Worm (Caenorhabditis elegans) whole organism, dauer: Measurements from ENCODE around the gene srh-184.

Experiments used
- unc-62 ChIP-seq: sonication (generic microtip); optimal IDR thresholded peaks from 2 replicates; lab custom pipeline; 2017; ENCODE audit warnings: missing biosample characterization, missing genetic modification reagents, missing genetic modification characterization

srh-184 gene

DNA sequence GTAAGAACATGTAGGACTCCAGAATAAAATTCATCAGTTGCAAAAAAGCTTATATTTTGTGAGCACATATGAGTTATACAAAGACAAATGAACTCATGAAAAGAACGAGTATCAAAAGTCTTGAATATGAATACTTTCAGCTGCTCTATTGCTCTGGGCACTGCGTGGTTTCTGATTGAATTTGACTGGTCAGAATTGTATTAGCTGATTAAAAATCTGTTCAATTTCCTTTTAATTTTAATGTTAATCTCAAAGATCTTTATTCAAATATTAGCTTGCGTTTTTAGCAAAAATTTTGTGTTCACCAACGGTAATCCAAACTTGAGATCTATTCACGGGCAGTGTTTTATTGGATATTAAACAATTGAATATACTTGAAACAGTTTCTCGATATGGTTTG is at the start of gene srh-184:
Gene srh-184, minus strand, starts transcription at position 101 of the 400 bp plus-strand sequence.
- TF ChIP-seq unc-62 (GFP tag; lab: Kevin White, UChicago), result no peak

DNA sequence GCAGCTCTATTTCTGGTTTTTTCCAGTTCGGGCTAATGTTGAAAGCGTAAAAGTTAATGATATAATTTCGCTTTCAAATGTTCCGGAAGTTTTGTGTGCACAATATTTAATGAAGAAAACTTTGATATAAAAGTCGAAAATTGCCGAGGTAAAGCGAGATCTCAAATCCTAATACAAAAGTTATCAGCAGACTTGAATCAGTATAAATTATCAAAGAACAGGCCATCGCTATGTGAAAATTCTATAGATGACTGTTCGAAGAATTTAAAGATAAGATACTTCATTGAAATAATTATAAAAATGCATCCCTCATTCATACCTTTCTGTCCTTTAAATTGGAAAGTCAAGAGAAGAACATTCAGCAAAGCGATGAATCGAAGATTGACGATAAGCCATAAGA is 48.9 kb upstream of the srh-184 start, which contains the start of gene C29A12.6:
Gene C29A12.6, plus strand, starts transcription at position 301 of the 400 bp plus-strand sequence.
- TF ChIP-seq unc-62 (GFP tag; lab: Kevin White, UChicago), result no peak

DNA sequence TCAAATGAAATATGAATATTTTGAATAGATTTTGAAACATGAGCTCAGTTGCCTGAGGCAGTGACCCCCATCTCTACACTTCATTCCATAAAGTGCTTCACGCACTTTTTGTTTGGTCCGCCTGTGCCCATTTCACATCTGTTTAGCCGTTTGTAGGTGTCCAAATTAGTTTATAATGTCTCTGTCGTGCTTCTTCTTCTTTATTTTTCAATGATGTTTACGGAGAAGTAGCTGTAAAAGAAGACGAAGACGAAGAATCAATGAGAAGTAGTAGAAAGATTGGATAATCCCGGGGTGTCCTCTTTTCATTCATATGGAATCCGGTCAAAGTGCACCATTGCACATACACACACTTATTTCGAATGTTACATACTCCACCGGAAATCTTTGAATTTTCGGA is 41.4 kb upstream of the srh-184 start:
- TF ChIP-seq unc-62 (GFP tag; lab: Kevin White, UChicago), result no peak

DNA sequence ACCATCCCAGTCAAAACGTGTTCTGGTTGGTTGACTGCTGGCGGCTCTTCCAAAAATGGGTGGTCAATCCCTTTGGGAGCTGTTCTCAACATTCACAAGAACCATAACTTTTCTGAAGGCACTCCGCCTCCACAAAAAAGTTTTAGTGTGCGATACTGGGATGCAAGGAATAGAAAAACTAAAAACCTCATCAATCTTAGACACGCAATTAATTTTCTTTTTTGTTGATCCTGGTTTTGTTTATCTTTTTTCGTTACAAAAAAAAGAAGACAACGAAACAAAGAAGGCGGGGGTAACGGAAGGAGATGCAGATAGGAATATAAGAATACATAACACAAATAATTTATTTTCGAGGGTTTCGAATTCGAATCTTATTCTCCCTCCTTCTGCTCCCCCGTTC is 40.2 kb upstream of the srh-184 start:
- no peak for TF ChIP-seq unc-62 (GFP tag; lab: Kevin White, UChicago)

DNA sequence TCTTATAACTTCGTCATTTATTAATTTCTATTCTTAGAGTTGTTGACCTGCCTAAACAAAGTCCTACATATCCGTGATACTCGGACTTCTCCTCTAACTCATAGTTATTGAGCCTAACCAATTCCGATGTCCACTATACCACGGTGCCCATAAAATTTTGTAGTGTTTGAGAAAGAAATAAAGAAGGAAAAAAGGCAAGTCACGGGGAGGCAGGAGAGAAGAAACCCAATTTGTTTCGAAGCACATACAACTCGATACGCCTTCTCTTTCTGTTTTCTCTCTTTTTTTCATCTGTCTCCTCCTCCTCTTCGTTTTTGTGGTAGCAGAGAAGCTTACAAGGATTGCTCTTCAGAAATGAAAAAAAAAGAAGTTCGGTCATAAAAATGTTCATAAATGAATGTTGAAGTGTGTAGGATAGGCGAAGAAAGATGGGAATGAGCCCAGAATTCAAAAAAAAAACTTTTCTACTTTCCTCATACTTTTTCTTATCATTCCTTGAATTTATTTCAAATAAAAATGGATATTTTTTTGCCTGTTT is 36.8 kb upstream of the srh-184 start:
- TF ChIP-seq unc-62 (GFP tag; lab: Kevin White, UChicago), result no peak

DNA sequence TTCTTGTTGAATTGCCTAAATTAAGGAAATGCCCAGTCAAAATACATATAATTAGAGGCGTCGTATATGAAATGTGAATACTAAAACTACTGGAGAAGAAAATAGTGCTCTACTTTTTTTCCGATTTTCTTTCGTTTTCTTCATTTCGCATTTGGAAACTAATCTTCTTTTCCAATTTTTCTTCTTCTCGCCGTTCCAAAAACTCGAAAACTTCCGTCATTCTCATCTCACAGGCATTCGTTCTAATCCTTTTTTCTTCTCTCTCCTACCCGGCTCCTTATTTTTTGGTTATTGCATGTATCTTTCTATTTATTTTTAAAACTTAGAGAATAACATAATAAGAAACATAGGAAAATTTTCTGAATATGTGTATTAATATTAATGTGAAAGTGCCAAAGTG is 34.9 kb upstream of the srh-184 start:
- TF ChIP-seq unc-62 (GFP tag; lab: Kevin White, UChicago), result no peak

DNA sequence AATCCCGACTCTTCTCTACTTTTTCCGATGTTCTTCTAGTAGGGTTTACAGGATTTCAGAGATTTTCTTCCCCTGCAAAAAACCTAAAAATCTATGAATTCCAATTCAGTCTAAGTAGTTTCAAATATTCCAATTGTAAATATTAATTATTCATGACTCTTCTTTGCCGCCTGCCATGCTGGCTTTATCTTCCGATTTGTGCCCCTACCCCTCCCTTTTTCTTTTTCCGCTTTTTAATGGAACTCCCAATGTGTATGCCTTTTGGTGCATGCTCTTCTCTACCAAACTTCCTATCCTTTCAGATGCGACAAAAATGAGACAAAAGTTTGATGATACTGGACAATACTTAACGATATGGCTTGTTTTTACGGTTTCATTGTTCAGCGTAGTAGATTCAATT is 26.7 kb upstream of the srh-184 start, which contains the start of gene nrx-1:
Gene nrx-1, plus strand, starts transcription at position 301 of the 400 bp plus-strand sequence.
- TF ChIP-seq unc-62 (GFP tag; lab: Kevin White, UChicago), result no peak

DNA sequence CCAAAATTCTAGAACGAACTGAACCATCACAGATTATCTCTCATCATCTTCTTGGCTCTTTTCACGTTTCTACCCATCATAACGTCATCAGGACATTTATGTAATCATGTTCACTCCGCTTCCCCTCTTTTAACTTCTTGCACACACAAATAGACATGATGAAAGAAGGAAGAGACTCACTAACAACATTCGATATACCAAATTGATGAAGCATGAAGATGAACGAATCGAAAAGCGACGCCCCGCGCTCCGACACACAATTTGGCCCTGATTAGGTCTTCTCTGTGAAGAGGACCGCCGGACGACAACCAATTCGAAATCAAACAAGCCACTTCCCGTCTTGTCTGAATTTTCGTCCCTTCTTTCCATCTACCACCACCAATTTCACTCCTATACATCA is 20.5 kb upstream of the srh-184 start:
- TF ChIP-seq unc-62 (GFP tag; lab: Kevin White, UChicago), result no peak

DNA sequence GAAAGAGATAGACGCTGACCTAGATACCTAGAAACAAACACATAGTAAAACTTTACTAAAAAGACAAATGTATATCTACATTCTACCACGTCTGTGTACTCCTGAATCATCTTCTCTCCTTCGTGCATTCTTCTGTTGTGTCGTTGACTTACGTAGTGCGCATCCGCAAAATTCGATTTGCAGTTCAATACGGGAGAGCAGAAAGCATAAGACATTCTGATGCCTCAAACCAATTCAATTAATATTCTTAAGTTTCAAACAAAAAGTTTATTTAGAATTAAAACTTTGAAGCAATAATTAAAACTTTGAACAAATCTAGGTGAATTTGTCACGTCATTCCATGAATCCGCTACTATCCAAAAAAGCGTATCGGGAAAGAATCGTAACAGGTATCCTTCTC is 18.8 kb upstream of the srh-184 start:
- no peak for TF ChIP-seq unc-62 (GFP tag; lab: Kevin White, UChicago)

DNA sequence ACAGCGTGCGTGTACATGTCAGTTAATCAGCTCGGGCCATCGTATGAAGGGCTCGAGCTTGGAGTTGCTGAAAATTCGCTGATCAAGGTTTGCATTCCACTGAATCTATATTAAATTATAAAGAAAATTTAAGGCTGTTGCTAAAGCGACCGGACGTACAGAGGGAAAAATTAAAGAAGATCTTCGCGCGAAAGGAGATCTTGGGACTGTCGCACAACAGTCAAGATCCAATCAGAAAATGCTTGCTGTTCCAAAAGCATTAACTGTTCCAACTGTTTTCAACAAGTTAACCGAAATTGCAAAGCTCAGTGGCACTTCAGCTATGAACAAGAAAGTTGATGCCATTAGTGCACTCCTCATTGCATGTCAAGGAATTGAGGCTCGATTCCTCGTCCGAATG is 16.3 kb upstream of the srh-184 start:
- no peak for TF ChIP-seq unc-62 (GFP tag; lab: Kevin White, UChicago)

DNA sequence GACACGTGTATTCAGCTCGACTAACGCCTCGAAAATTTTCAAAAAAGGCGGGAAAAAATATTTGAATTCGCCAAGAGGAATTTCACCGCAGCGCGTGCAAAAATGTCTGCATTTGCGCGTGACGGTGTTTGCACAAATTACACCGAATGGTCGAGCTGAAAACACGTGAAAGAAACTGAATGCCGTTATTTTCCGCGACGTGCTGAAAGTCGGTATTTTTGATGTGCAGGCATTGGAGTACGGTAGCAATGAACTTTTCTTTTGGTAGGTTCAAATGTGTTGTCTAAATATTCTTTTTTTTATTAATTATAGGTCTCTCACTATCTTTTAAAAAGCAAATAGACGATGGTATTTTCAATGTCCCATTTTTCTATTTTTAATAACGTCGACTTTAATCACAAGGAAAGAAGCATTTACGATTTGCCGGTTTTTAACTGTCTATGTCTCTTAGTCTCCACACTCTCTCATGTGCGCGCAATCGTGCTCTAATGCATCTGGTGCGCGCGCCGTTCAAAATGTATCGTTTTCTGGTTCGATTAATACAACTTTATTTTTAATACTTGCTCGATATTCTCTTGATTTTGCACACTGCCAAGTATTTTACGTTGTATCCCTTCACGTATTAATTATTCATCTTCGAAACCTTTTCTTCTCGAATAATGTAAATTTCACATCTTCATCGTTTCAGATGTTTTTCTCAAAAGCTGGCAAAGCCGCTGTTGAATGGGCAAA is 15.6 kb upstream of the srh-184 start, which contains the start of the genes C29A12.1 and lig-1:
Gene C29A12.1, minus strand, starts transcription at position 63 of the 732 bp plus-strand sequence.
Gene lig-1, plus strand, starts transcription at position 682 of the 732 bp plus-strand sequence.
- no peak for TF ChIP-seq unc-62 (GFP tag; lab: Kevin White, UChicago)

DNA sequence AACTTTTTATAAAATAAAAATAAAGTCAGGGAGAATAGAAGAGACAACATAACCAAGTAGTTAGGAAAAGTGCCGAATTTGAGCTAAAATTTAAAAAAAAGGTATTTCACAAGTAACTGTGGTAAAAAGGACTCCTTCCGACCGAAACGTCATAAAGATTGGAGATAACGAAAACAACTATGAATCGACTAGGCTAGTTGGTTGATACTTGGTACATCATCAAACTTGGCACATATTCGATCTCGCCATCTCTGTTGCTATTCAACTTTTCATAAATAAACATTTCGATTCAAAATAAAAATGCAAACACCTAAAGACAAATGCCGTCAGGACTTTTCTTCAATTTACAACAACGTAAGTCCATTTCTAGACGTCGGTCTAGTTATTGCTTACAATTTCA is 13.8 kb upstream of the srh-184 start, which contains the start of gene C29A12.22:
Gene C29A12.22, plus strand, starts transcription at position 301 of the 400 bp plus-strand sequence.
- TF ChIP-seq unc-62 (GFP tag; lab: Kevin White, UChicago), result no peak

DNA sequence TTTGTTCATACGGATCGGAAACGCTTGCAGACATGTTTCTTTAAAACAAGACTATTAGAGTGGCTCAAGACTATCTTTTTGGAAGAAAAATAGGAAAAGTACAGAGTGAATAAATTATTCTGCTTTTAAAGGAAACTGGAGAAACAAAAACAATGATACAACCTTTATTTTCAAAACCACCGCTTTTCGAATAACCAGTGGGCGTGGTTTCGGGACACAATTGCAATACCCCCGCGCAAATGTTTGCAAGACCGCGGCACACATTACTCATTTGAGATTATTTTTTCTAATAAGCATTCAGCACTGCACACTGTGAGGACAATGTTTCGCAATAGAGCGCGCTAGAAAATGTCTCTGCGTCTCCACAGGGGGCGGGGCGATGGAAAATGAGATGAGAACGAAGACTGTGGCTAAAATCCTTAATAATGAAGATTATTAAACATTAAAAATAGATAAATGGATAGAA is 9.9 kb upstream of the srh-184 start, which contains the start of gene plrg-1:
Gene plrg-1, minus strand, starts transcription at position 51 of the 466 bp plus-strand sequence.
- TF ChIP-seq unc-62 (GFP tag; lab: Kevin White, UChicago), result no peak

DNA sequence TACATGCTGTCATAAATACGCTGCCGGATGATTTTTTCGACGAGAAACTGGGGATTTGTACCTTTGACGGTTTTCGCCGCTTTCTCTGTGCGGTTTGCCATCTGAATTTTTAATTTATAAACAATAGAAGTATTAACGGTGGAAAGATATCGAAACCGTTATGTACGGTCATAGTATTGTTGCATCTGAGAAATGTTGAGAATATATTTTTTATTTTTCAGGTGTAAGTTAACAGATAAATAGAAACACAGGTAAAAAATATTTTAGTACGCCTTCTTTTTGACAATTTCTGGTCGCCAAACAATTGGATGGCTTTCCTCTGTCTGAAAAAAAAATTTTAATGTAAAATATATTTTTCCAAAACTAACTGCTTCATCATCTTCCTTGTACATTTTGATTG is 7.9 kb upstream of the srh-184 start, which contains the start of gene prp-38:
Gene prp-38, minus strand, starts transcription at position 101 of the 400 bp plus-strand sequence.
- no peak for TF ChIP-seq unc-62 (GFP tag; lab: Kevin White, UChicago)

DNA sequence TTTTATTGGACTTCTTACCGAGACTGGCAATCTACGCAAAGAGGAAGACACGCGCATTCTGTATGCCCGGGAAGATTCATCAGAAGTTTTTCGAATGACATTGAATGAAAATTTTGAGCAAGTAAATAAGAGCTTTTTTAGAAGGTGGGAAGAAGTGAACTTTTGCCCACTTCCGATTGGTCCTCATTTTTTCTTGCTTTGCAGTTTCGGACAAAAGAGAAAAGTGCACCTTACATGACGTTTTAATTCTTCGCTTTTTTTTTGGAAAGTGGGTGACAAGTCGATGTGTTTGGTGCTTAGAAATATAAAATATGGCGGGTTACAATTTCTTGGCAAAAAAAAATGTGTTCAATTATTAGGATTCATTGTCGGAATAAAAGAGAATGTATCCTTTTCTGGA is 6.4 kb upstream of the srh-184 start, which contains the start of gene secs-1:
Gene secs-1, minus strand, starts transcription at position 101 of the 400 bp plus-strand sequence.
- TF ChIP-seq unc-62 (GFP tag; lab: Kevin White, UChicago), result no peak

DNA sequence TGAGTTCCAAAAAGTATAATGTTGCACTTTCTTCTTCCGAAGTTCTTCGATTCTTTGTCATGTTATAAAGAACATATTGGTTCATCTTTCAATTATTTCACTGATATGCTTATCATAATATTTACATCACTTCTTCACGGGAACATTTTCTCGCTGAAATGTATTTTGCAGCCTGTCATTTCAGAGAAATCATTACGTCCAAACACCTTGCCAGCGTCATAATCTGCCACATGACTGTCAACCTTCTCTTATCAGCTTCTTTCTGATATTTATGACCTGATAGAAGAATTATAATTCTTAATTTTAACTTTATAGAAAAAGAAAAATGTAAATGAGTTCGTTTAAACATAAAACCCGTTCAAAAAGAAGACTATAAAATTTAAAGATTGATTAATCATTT is 4.1 kb upstream of the srh-184 start:
- no peak for TF ChIP-seq unc-62 (GFP tag; lab: Kevin White, UChicago)
